Fruit fly (Drosophila melanogaster) whole organism, embryonic: ENCODE data around the gene CG17154.

ENCODE experiments used
- Ada2b ChIP-seq: fragments of 200-800 bp; sonication (Bioruptor generic); IDR thresholded peaks from 2 replicates; pipeline ENCODE4 v1.3.6; 2022; ENCODE audit warnings: missing biosample characterization, missing genetic modification characterization
- Asciz ChIP-seq: fragments of 200-800 bp; sonication (Bioruptor generic); optimal IDR thresholded peaks from 2 replicates; lab custom pipeline; 2017; ENCODE audit warnings: missing biosample characterization, mild to moderate bottlenecking, missing genetic modification characterization, missing genetic modification reagents
- B-H2 ChIP-seq: fragments of 200-800 bp; sonication (Bioruptor generic); optimal IDR thresholded peaks from 2 replicates; lab custom pipeline; 2018; ENCODE audit warnings: missing biosample characterization, mild to moderate bottlenecking, missing genetic modification characterization
- CG10147 ChIP-seq: fragments of 200-800 bp; sonication (Bioruptor generic); optimal IDR thresholded peaks from 2 replicates; lab custom pipeline; 2019; ENCODE audit warnings: missing biosample characterization, mild to moderate bottlenecking, missing genetic modification characterization, moderate library complexity
- CG10654 ChIP-seq: fragments of 200-800 bp; sonication (Bioruptor generic); optimal IDR thresholded peaks from 2 replicates; lab custom pipeline; 2016; ENCODE audit warnings: missing biosample characterization, missing genetic modification characterization
- CG10979 ChIP-seq: fragments of 200-800 bp; sonication (Bioruptor generic); optimal IDR thresholded peaks from 2 replicates; lab custom pipeline; 2018; ENCODE audit warnings: missing biosample characterization, mild to moderate bottlenecking, missing genetic modification characterization, moderate library complexity
- CG1233 ChIP-seq: fragments of 200-800 bp; sonication (Bioruptor generic); optimal IDR thresholded peaks from 4 replicates; lab custom pipeline; 2018; ENCODE audit warnings: missing biosample characterization, mild to moderate bottlenecking, missing genetic modification characterization
- CG12391 ChIP-seq: fragments of 200-800 bp; sonication (Bioruptor generic); optimal IDR thresholded peaks from 3 replicates; lab custom pipeline; 2018; ENCODE audit warnings: missing biosample characterization, mild to moderate bottlenecking, missing genetic modification characterization, moderate library complexity
- CG13296 ChIP-seq: fragments of 200-800 bp; sonication (Bioruptor generic); optimal IDR thresholded peaks from 3 replicates; lab custom pipeline; 2018; ENCODE audit warnings: missing biosample characterization, mild to moderate bottlenecking, missing genetic modification characterization
- CG14441 ChIP-seq: fragments of 200-800 bp; sonication (Bioruptor generic); IDR thresholded peaks from 2 replicates; pipeline ENCODE4 v1.3.6; 2022; ENCODE audit warnings: missing biosample characterization, missing genetic modification characterization
- CG14710 ChIP-seq: fragments of 200-800 bp; sonication (Bioruptor generic); optimal IDR thresholded peaks from 3 replicates; lab custom pipeline; 2019; ENCODE audit warnings: missing biosample characterization, mild to moderate bottlenecking, missing genetic modification characterization, moderate library complexity
- CG2678 ChIP-seq: fragments of 200-800 bp; sonication (Bioruptor generic); optimal IDR thresholded peaks from 3 replicates; lab custom pipeline; 2019; ENCODE audit warnings: missing biosample characterization, mild to moderate bottlenecking, missing genetic modification characterization, moderate library complexity
- CG30020 ChIP-seq: fragments of 200-800 bp; optimal IDR thresholded peaks from 2 replicates; lab custom pipeline; 2019; ENCODE audit warnings: missing biosample characterization, mild to moderate bottlenecking, missing genetic modification characterization, moderate library complexity
- CG3163 ChIP-seq: fragments of 200-800 bp; sonication (Bioruptor generic); optimal IDR thresholded peaks from 3 replicates; lab custom pipeline; 2016; ENCODE audit warnings: missing biosample characterization, missing genetic modification characterization
- CG34376 ChIP-seq: fragments of 200-800 bp; sonication (Bioruptor generic); optimal IDR thresholded peaks from 2 replicates; lab custom pipeline; 2018; ENCODE audit warnings: missing biosample characterization, mild to moderate bottlenecking, missing genetic modification characterization
- CG34422 ChIP-seq: fragments of 200-800 bp; sonication (Bioruptor generic); IDR thresholded peaks from 3 replicates; pipeline ENCODE4 v1.3.6; 2022; ENCODE audit warnings: missing biosample characterization, missing genetic modification characterization
- CG5953 ChIP-seq: fragments of 200-800 bp; sonication (Bioruptor generic); IDR thresholded peaks from 2 replicates; pipeline ENCODE4 v1.3.6; 2022; ENCODE audit warnings: missing biosample characterization, missing genetic modification characterization
- CG7839 ChIP-seq: fragments of 200-800 bp; sonication (Bioruptor generic); optimal IDR thresholded peaks from 3 replicates; lab custom pipeline; 2018; ENCODE audit warnings: missing biosample characterization, mild to moderate bottlenecking, missing genetic modification characterization, moderate library complexity
- CG8290 ChIP-seq, 3 experiments: fragments of 200-800 bp; sonication (Bioruptor generic); optimal IDR thresholded peaks; 2 replicates each; lab custom pipeline; 2016 to 2019; ENCODE audit warnings: missing biosample characterization in 3 of 3, missing genetic modification characterization in 3 of 3, mild to moderate bottlenecking in 2 of 3, moderate library complexity in 1 of 3
- CG8478 ChIP-seq: fragments of >200 bp; optimal IDR thresholded peaks from 2 replicates; lab custom pipeline; 2018
- CG8765 ChIP-seq: fragments of 200-800 bp; sonication (Bioruptor generic); IDR thresholded peaks from 2 replicates; pipeline ENCODE4 v1.3.6; 2022; ENCODE audit warnings: missing biosample characterization, missing genetic modification characterization
- CG8924 ChIP-seq: fragments of 200-800 bp; optimal IDR thresholded peaks from 3 replicates; lab custom pipeline; 2019; ENCODE audit warnings: missing biosample characterization, mild to moderate bottlenecking, missing genetic modification characterization, moderate library complexity
- CG8944 ChIP-seq: fragments of 200-800 bp; sonication (Bioruptor generic); optimal IDR thresholded peaks from 3 replicates; lab custom pipeline; 2016; ENCODE audit warnings: missing biosample characterization, missing genetic modification characterization
- CG9609 ChIP-seq: fragments of 200-800 bp; sonication (Bioruptor generic); optimal IDR thresholded peaks from 3 replicates; lab custom pipeline; 2016; ENCODE audit warnings: missing biosample characterization, missing genetic modification characterization
- CG9876 ChIP-seq: fragments of 200-800 bp; sonication (Bioruptor generic); optimal IDR thresholded peaks from 2 replicates; lab custom pipeline; 2016; ENCODE audit warnings: missing biosample characterization, missing genetic modification characterization
- Eip74EF ChIP-seq, 2 experiments: fragments of 200-800 bp in 1 of 2; fragments of >200 bp in 1 of 2; sonication (Bioruptor generic) in 1 of 2; optimal IDR thresholded peaks; 2 replicates each; lab custom pipeline; 2017 to 2019; ENCODE audit warnings: missing biosample characterization in 2 of 2, missing genetic modification characterization in 2 of 2, mild to moderate bottlenecking in 1 of 2, moderate library complexity in 1 of 2
- Ets97D ChIP-seq: fragments of 200-800 bp; sonication (Bioruptor generic); optimal IDR thresholded peaks from 3 replicates; lab custom pipeline; 2016; ENCODE audit warnings: missing biosample characterization, missing genetic modification characterization
- HHEX ChIP-seq: fragments of 200-800 bp; sonication (Bioruptor generic); optimal IDR thresholded peaks from 3 replicates; lab custom pipeline; 2017; ENCODE audit warnings: missing biosample characterization, mild to moderate bottlenecking, missing genetic modification characterization, missing genetic modification reagents
- Hey ChIP-seq: fragments of 200-800 bp; sonication (Bioruptor generic); optimal IDR thresholded peaks from 3 replicates; lab custom pipeline; 2018; ENCODE audit warnings: missing biosample characterization, mild to moderate bottlenecking, missing genetic modification characterization
- Hr78 ChIP-seq, 2 experiments: fragments of 200-800 bp in 1 of 2; fragments of >200 bp in 1 of 2; sonication (Bioruptor generic) in 1 of 2; optimal IDR thresholded peaks; 2 replicates each; lab custom pipeline; 2017 to 2019; ENCODE audit warnings: missing biosample characterization in 2 of 2, missing genetic modification characterization in 2 of 2, mild to moderate bottlenecking in 1 of 2, moderate library complexity in 1 of 2
- MTF-1 ChIP-seq: fragments of 200-800 bp; sonication (Bioruptor generic); optimal IDR thresholded peaks from 2 replicates; lab custom pipeline; 2018; ENCODE audit warnings: missing biosample characterization, mild to moderate bottlenecking, missing genetic modification characterization, borderline replicate concordance
- Meics ChIP-seq: fragments of 200-800 bp; sonication (Bioruptor generic); optimal IDR thresholded peaks from 2 replicates; lab custom pipeline; 2017; ENCODE audit warnings: missing biosample characterization, mild to moderate bottlenecking, missing genetic modification characterization
- NfI ChIP-seq: fragments of 200-800 bp; sonication (Bioruptor generic); optimal IDR thresholded peaks from 3 replicates; lab custom pipeline; 2018; ENCODE audit warnings: missing biosample characterization, mild to moderate bottlenecking, missing genetic modification characterization, moderate library complexity
- Oli ChIP-seq: fragments of 200-800 bp; sonication (Bioruptor generic); optimal IDR thresholded peaks from 2 replicates; lab custom pipeline; 2018; ENCODE audit warnings: missing biosample characterization, mild to moderate bottlenecking, missing genetic modification characterization, moderate library complexity
- Rx ChIP-seq: fragments of 200-800 bp; sonication (Bioruptor generic); IDR thresholded peaks from 2 replicates; pipeline ENCODE4 v1.3.6; 2022; ENCODE audit warnings: missing biosample characterization, missing genetic modification characterization
- chm ChIP-seq: fragments of 200-800 bp; sonication (Bioruptor generic); IDR thresholded peaks from 2 replicates; pipeline ENCODE4 v1.3.6; 2022; ENCODE audit warnings: missing biosample characterization, missing genetic modification characterization
- emc ChIP-seq: fragments of 200-800 bp; sonication (Bioruptor generic); optimal IDR thresholded peaks from 2 replicates; lab custom pipeline; 2016; ENCODE audit warnings: missing biosample characterization, missing genetic modification characterization
- gem ChIP-seq: fragments of 200-800 bp; sonication (Bioruptor generic); optimal IDR thresholded peaks from 2 replicates; lab custom pipeline; 2019; ENCODE audit warnings: missing biosample characterization, mild to moderate bottlenecking, missing genetic modification characterization, moderate library complexity
- grau ChIP-seq: fragments of 200-800 bp; optimal IDR thresholded peaks from 3 replicates; lab custom pipeline; 2019; ENCODE audit warnings: missing biosample characterization, mild to moderate bottlenecking, missing genetic modification characterization, moderate library complexity
- hb ChIP-seq: fragments of 200-800 bp; sonication (Bioruptor generic); IDR thresholded peaks from 3 replicates; pipeline ENCODE4 v1.3.6; 2022; ENCODE audit warnings: missing biosample characterization, missing genetic modification characterization; ENCODE audit not compliant: partially characterized antibody
- lab ChIP-seq: fragments of 200-800 bp; sonication (Bioruptor generic); optimal IDR thresholded peaks from 3 replicates; lab custom pipeline; 2017; ENCODE audit warnings: missing biosample characterization, missing genetic modification characterization, mild to moderate bottlenecking, moderate library complexity, missing genetic modification reagents
- onecut ChIP-seq: fragments of 200-800 bp; sonication (Bioruptor generic); IDR thresholded peaks from 2 replicates; pipeline ENCODE4 v1.3.6; 2022; ENCODE audit warnings: missing biosample characterization, missing genetic modification characterization
- psq ChIP-seq: fragments of 200-800 bp; sonication (Bioruptor generic); optimal IDR thresholded peaks from 2 replicates; lab custom pipeline; 2017; ENCODE audit warnings: missing biosample characterization, missing genetic modification characterization
- seq ChIP-seq: fragments of 200-800 bp; sonication (Bioruptor generic); IDR thresholded peaks from 2 replicates; pipeline ENCODE4 v1.3.6; 2022; ENCODE audit warnings: missing biosample characterization, missing genetic modification characterization
- ssp ChIP-seq: fragments of 200-800 bp; sonication (Bioruptor generic); IDR thresholded peaks from 2 replicates; pipeline ENCODE4 v1.3.6; 2022; ENCODE audit warnings: missing biosample characterization, missing genetic modification characterization
- tup ChIP-seq: fragments of 200-800 bp; sonication (Bioruptor generic); optimal IDR thresholded peaks from 2 replicates; lab custom pipeline; 2016; ENCODE audit warnings: missing biosample characterization, mild to moderate bottlenecking, missing genetic modification characterization, moderate library complexity
- vvl ChIP-seq: fragments of 200-800 bp; sonication (Bioruptor generic); IDR thresholded peaks from 2 replicates; pipeline ENCODE4 v1.3.6; 2022; ENCODE audit warnings: missing biosample characterization, missing genetic modification characterization

The CG17154 gene

dm6 chr3L:12084969-12085690, 3.3 kb upstream of the CG17154 start (continued):
- peak; percentile 12 for TF ChIP-seq Asciz (GFP tag; lab: Kevin White, UChicago)
- TF ChIP-seq Ets97D = no peak
- TF ChIP-seq CG8944 = no peak
- TF ChIP-seq Oli (tag; lab: Kevin White, UChicago) = peak; percentile 23
- no peak for TF ChIP-seq MTF-1 (GFP tag; lab: Kevin White, UChicago)
- no peak for TF ChIP-seq ssp
- TF ChIP-seq CG8765 (GFP tag; lab: Robert Waterston, UW) = no peak
- no peak for TF ChIP-seq emc (GFP tag; lab: Kevin White, UChicago)
- no peak for TF ChIP-seq NfI
- TF ChIP-seq CG8924 (tag; lab: Kevin White, UChicago) = peak; percentile 57
- TF ChIP-seq CG34376 (GFP tag; lab: Kevin White, UChicago) = peak; percentile 70
- TF ChIP-seq CG1233 (GFP tag; lab: Kevin White, UChicago) = no peak
- TF ChIP-seq CG14441 = no peak
- no peak for TF ChIP-seq CG14710 (tag; lab: Kevin White, UChicago)
- TF ChIP-seq Hey (tag; lab: Kevin White, UChicago) = no peak
- TF ChIP-seq CG9876 (GFP tag; lab: Kevin White, UChicago) = no peak
- no peak for TF ChIP-seq Rx (GFP tag; lab: Robert Waterston, UW)
- peak; percentile 66 for TF ChIP-seq CG2678
- TF ChIP-seq CG10147 (GFP tag; lab: Kevin White, UChicago) = peak; percentile 23
- peak in 1 of 2 experiments; percentile 10 for TF ChIP-seq Eip74EF (GFP tag; optimal IDR thresholded peaks at IDR 0.05; lab: Kevin White, UChicago)
- TF ChIP-seq CG9609 (GFP tag; lab: Kevin White, UChicago) = no peak
- TF ChIP-seq CG8478 (lab: Kevin White, UChicago) = no peak
- TF ChIP-seq Meics (GFP tag; lab: Kevin White, UChicago) = peak; percentile 28
- no peak for TF ChIP-seq CG8290 (GFP tag; optimal IDR thresholded peaks at IDR 0.05; lab: Kevin White, UChicago)
- no peak for TF ChIP-seq CG8290 (tag; optimal IDR thresholded peaks at IDR 0.05; lab: Kevin White, UChicago)
- TF ChIP-seq grau (tag; lab: Kevin White, UChicago) = peak; percentile 41
- no peak for TF ChIP-seq CG3163 (GFP tag; lab: Kevin White, UChicago)
- no peak for TF ChIP-seq Ada2b
- TF ChIP-seq CG10654 = no peak
- no peak for TF ChIP-seq CG30020 (tag; lab: Kevin White, UChicago)
- TF ChIP-seq CG13296 = peak; percentile 28
- TF ChIP-seq hb (GFP tag; lab: Robert Waterston, UW) = no peak
- peak; percentile 24 for TF ChIP-seq CG7839 (tag; lab: Kevin White, UChicago)
- TF ChIP-seq lab = peak; percentile 35
- TF ChIP-seq Hr78 (GFP tag; optimal IDR thresholded peaks at IDR 0.05; lab: Kevin White, UChicago) = peak in 1 of 2 experiments; percentile 73
- TF ChIP-seq CG34422 (GFP tag; lab: Robert Waterston, UW) = no peak
- TF ChIP-seq seq (GFP tag; lab: Robert Waterston, UW) = no peak
- TF ChIP-seq HHEX (GFP tag; lab: Kevin White, UChicago) = no peak
- TF ChIP-seq CG10979 (tag; lab: Kevin White, UChicago) = peak; percentile 30
- TF ChIP-seq gem (tag; lab: Kevin White, UChicago) = peak; percentile 68
- TF ChIP-seq tup (GFP tag; lab: Kevin White, UChicago) = no peak
- no peak for TF ChIP-seq CG5953 (GFP tag; lab: Robert Waterston, UW)
- TF ChIP-seq onecut (GFP tag; lab: Robert Waterston, UW) = no peak
- TF ChIP-seq chm (GFP tag; lab: Robert Waterston, UW) = no peak
- no peak for TF ChIP-seq psq (GFP tag; lab: Kevin White, UChicago)
- TF ChIP-seq vvl (GFP tag; lab: Robert Waterston, UW) = peak; percentile 8; the same call in 1 of the 2 replicates
- peak; percentile 35 for TF ChIP-seq CG12391
- TF ChIP-seq B-H2 (GFP tag; lab: Kevin White, UChicago) = no peak
